Worm (Caenorhabditis elegans) whole organism, late embryonic: ENCODE data around the gene zip-7.

Source experiments
- nhr-11 ChIP-seq: fragments of 150-350 bp; optimal IDR thresholded peaks from 2 replicates; lab custom pipeline; 2014; ENCODE audit warnings: missing biosample characterization, missing genetic modification characterization
- rnt-1 ChIP-seq: sonication (generic microtip); optimal IDR thresholded peaks from 2 replicates; lab custom pipeline; 2016; ENCODE audit warnings: missing genetic modification characterization, missing compliant biosample characterization
- sdc-2 ChIP-seq: sonication (generic microtip); optimal IDR thresholded peaks from 2 replicates; lab custom pipeline; 2016; ENCODE audit warnings: missing genotype, missing genetic modification characterization, missing compliant biosample characterization

DNA sequence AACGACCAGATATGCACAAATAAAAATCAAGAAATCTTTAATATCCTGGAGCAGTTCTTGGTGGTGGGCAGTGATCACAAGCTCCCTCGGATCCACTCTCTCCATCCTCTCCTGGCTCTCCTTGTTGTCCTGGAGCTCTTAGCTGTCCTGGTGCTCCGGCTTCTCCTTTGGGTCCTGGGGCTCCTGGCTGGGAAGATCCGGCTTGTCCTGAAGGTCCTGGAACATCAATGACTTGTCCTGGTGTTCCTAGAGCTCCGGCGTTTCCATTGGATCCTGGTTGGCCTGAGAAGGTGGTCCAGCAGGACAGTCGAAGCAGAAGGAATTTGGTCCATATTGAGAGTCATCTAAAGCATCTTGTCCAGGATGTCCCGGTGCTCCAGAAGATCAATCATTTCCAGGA lies 46.0 kb upstream of the zip-7 start:
- TF ChIP-seq rnt-1 (no peak), sdc-2 (tag; lab: Kevin White, UChicago) (no peak), nhr-11 (no peak)
